Worm (Caenorhabditis elegans) whole organism, early embryonic: Measurements from ENCODE around the gene basl-1.

Source experiments
- B0310.2 ChIP-seq: sonication (generic microtip); optimal IDR thresholded peaks from 2 replicates; lab custom pipeline; 2016; ENCODE audit warnings: mild to moderate bottlenecking, missing genetic modification characterization, missing compliant biosample characterization
- F13C5.2 ChIP-seq: sonication (generic microtip); optimal IDR thresholded peaks from 2 replicates; lab custom pipeline; 2017; ENCODE audit warnings: mild to moderate bottlenecking, missing genetic modification characterization, inconsistent platforms, missing compliant biosample characterization
- aly-1 ChIP-seq: sonication (generic microtip); optimal IDR thresholded peaks from 2 replicates; lab custom pipeline; 2016; ENCODE audit warnings: missing genetic modification characterization, missing compliant biosample characterization
- ama-1 ChIP-seq: fragments of 150-350 bp; optimal IDR thresholded peaks from 2 replicates; lab custom pipeline; 2014
- ceh-13 ChIP-seq: fragments of 200-800 bp; sonication (Bioruptor generic); optimal IDR thresholded peaks from 2 replicates; lab custom pipeline; 2018; ENCODE audit warnings: mild to moderate bottlenecking, missing genetic modification characterization, missing compliant biosample characterization
- ceh-36 ChIP-seq: sonication (generic microtip); optimal IDR thresholded peaks from 2 replicates; lab custom pipeline; 2016; ENCODE audit warnings: missing genetic modification characterization, inconsistent platforms, missing compliant biosample characterization
- ets-7 ChIP-seq: sonication (generic microtip); optimal IDR thresholded peaks from 2 replicates; lab custom pipeline; 2016; ENCODE audit warnings: missing genotype, missing genetic modification characterization, missing compliant biosample characterization
- flt-1 ChIP-seq: fragments of 200-800 bp; sonication (Bioruptor generic); IDR thresholded peaks from 2 replicates; pipeline ENCODE4 v1.3.6; 2022; ENCODE audit warnings: missing genetic modification characterization, missing compliant biosample characterization
- hmbx-1 ChIP-seq: sonication (generic microtip); optimal IDR thresholded peaks from 2 replicates; lab custom pipeline; 2016; ENCODE audit warnings: mild to moderate bottlenecking, missing genetic modification characterization, missing compliant biosample characterization
- hmg-4 ChIP-seq: fragments of 200-800 bp; sonication (Bioruptor generic); optimal IDR thresholded peaks from 2 replicates; lab custom pipeline; 2018; ENCODE audit warnings: mild to moderate bottlenecking, missing genetic modification characterization, missing compliant biosample characterization
- hnd-1 ChIP-seq: sonication (generic microtip); optimal IDR thresholded peaks from 2 replicates; lab custom pipeline; 2016; ENCODE audit warnings: missing genetic modification characterization, missing compliant biosample characterization
- pes-1 ChIP-seq: fragments of 200-800 bp; sonication (Bioruptor generic); IDR thresholded peaks from 2 replicates; pipeline ENCODE4 v1.3.6; 2022; ENCODE audit warnings: missing genetic modification reagents, missing genetic modification characterization, missing compliant biosample characterization
- scrt-1 ChIP-seq: fragments of 200-800 bp; sonication (Bioruptor generic); IDR thresholded peaks from 2 replicates; pipeline ENCODE4 v1.3.6; 2022; ENCODE audit warnings: missing genetic modification characterization, missing compliant biosample characterization
- sea-1 ChIP-seq: fragments of 200-800 bp; sonication (Bioruptor generic); conservative IDR thresholded peaks from 2 replicates; pipeline ENCODE4 v1.3.6; 2022; ENCODE audit warnings: missing genetic modification characterization, missing compliant biosample characterization
- tbx-11 ChIP-seq: fragments of 200-800 bp; sonication (Bioruptor generic); IDR thresholded peaks from 2 replicates; pipeline ENCODE4 v1.3.6; 2022; ENCODE audit warnings: missing genetic modification characterization, missing compliant biosample characterization
- tbx-37 ChIP-seq: fragments of 200-800 bp; sonication (Bioruptor generic); conservative IDR thresholded peaks from 2 replicates; pipeline ENCODE4 v1.3.6; 2022; ENCODE audit warnings: missing genetic modification reagents, missing genetic modification characterization, missing compliant biosample characterization
- tra-4 ChIP-seq: sonication (generic microtip); optimal IDR thresholded peaks from 2 replicates; lab custom pipeline; 2017; ENCODE audit warnings: missing genetic modification characterization, missing compliant biosample characterization

The basl-1 gene

ce11 chrIII:5653692-5654105 lies 39.0 kb downstream of the basl-1 start:
- no peak for TF ChIP-seq ceh-13 (GFP tag; lab: Kevin White, UChicago)
- TF ChIP-seq pes-1 (GFP tag; lab: Robert Waterston, UW): 0 out of 2 replicates have a peak, but pooled peaks have one; percentile 29

ce11 chrIII:5656941-5657340 lies 42.2 kb downstream of the basl-1 start, which contains the start of gene sdz-21:
Gene sdz-21, minus strand, starts transcription at chrIII:5657041.
- no peak for TF ChIP-seq sea-1 (GFP tag; lab: Robert Waterston, UW)
- TF ChIP-seq ceh-13 (GFP tag; lab: Kevin White, UChicago): no peak
- no peak for TF ChIP-seq hmbx-1 (tag; lab: Kevin White, UChicago)
- no peak for TF ChIP-seq tra-4 (tag; lab: Kevin White, UChicago)
- no peak for TF ChIP-seq B0310.2
- no peak for TF ChIP-seq ets-7
- no peak for TF ChIP-seq aly-1 (tag; lab: Kevin White, UChicago)
- TF ChIP-seq pes-1 (GFP tag; lab: Robert Waterston, UW): no peak

- TF ChIP-seq hmbx-1 (tag; lab: Kevin White, UChicago) (no peak), tbx-37 (GFP tag; lab: Robert Waterston, UW) (no peak), pes-1 (GFP tag; lab: Robert Waterston, UW) (no peak), tbx-11 (GFP tag; lab: Robert Waterston, UW) (no peak), aly-1 (tag; lab: Kevin White, UChicago) (no peak), ceh-36 (no peak), tra-4 (tag; lab: Kevin White, UChicago) (no peak), ets-7 (no peak), ceh-13 (GFP tag; lab: Kevin White, UChicago) (no peak), flt-1 (GFP tag; lab: Robert Waterston, UW) (no peak), ama-1 (lab: Kevin White, UChicago) (no peak), scrt-1 (GFP tag; lab: Robert Waterston, UW) (no peak), sea-1 (GFP tag; lab: Robert Waterston, UW) (no peak), B0310.2 (no peak), hmg-4 (GFP tag; lab: Kevin White, UChicago) (no peak)
Observed at ce11 chrIII:5660976-5661375, 46.2 kb downstream of the basl-1 start, which contains the start of gene F54E7.6. Gene F54E7.6, minus strand, starts transcription at chrIII:5661085.

- no peak for TF ChIP-seq aly-1 (tag; lab: Kevin White, UChicago)
- no peak for TF ChIP-seq hmg-4 (GFP tag; lab: Kevin White, UChicago)
- no peak for TF ChIP-seq ets-7
- no peak for TF ChIP-seq ceh-36
- no peak for TF ChIP-seq hmbx-1 (tag; lab: Kevin White, UChicago)
- no peak for TF ChIP-seq hnd-1 (tag; lab: Kevin White, UChicago)
- TF ChIP-seq F13C5.2: no peak
- no peak for TF ChIP-seq tra-4 (tag; lab: Kevin White, UChicago)
- TF ChIP-seq B0310.2: no peak
- TF ChIP-seq sea-1 (GFP tag; lab: Robert Waterston, UW): no peak
- TF ChIP-seq pes-1 (GFP tag; lab: Robert Waterston, UW): no peak
- TF ChIP-seq ama-1 (lab: Kevin White, UChicago): no peak
- TF ChIP-seq tbx-11 (GFP tag; lab: Robert Waterston, UW): no peak
- TF ChIP-seq scrt-1 (GFP tag; lab: Robert Waterston, UW): no peak
- no peak for TF ChIP-seq tbx-37 (GFP tag; lab: Robert Waterston, UW)
- no peak for TF ChIP-seq ceh-13 (GFP tag; lab: Kevin White, UChicago)
- TF ChIP-seq flt-1 (GFP tag; lab: Robert Waterston, UW): no peak
Observed at ce11 chrIII:5663521-5663920, 48.8 kb downstream of the basl-1 start.

- no peak for TF ChIP-seq pes-1 (GFP tag; lab: Robert Waterston, UW)
- TF ChIP-seq tra-4 (tag; lab: Kevin White, UChicago): no peak
- no peak for TF ChIP-seq ets-7
- no peak for TF ChIP-seq tbx-11 (GFP tag; lab: Robert Waterston, UW)
- no peak for TF ChIP-seq scrt-1 (GFP tag; lab: Robert Waterston, UW)
- TF ChIP-seq sea-1 (GFP tag; lab: Robert Waterston, UW): no peak
- TF ChIP-seq ceh-36: no peak
- TF ChIP-seq hmg-4 (GFP tag; lab: Kevin White, UChicago): no peak
- TF ChIP-seq hmbx-1 (tag; lab: Kevin White, UChicago): no peak
- no peak for TF ChIP-seq flt-1 (GFP tag; lab: Robert Waterston, UW)
Observed at ce11 chrIII:5663933-5664332, 49.2 kb downstream of the basl-1 start, which contains the start of gene par-3. Gene par-3, plus strand, starts transcription at chrIII:5664233.

- TF ChIP-seq F13C5.2 (no peak), tbx-37 (GFP tag; lab: Robert Waterston, UW) (no peak), ama-1 (lab: Kevin White, UChicago) (no peak), tbx-11 (GFP tag; lab: Robert Waterston, UW) (no peak), pes-1 (GFP tag; lab: Robert Waterston, UW) (no peak), flt-1 (GFP tag; lab: Robert Waterston, UW) (no peak), scrt-1 (GFP tag; lab: Robert Waterston, UW) (no peak), hmbx-1 (tag; lab: Kevin White, UChicago) (no peak), B0310.2 (no peak), ceh-36 (no peak), hmg-4 (GFP tag; lab: Kevin White, UChicago) (no peak)
Observed at ce11 chrIII:5665278-5665677, 50.5 kb downstream of the basl-1 start.

ce11 chrIII:5665710-5666109 lies 51.0 kb downstream of the basl-1 start:
- TF ChIP-seq aly-1 (tag; lab: Kevin White, UChicago): no peak
- TF ChIP-seq ama-1 (lab: Kevin White, UChicago): no peak
- TF ChIP-seq ceh-13 (GFP tag; lab: Kevin White, UChicago): no peak
- TF ChIP-seq F13C5.2: no peak
- no peak for TF ChIP-seq tra-4 (tag; lab: Kevin White, UChicago)
- no peak for TF ChIP-seq hmbx-1 (tag; lab: Kevin White, UChicago)
- TF ChIP-seq hnd-1 (tag; lab: Kevin White, UChicago): no peak
- no peak for TF ChIP-seq B0310.2
- TF ChIP-seq tbx-37 (GFP tag; lab: Robert Waterston, UW): no peak
- TF ChIP-seq ceh-36: no peak
- TF ChIP-seq flt-1 (GFP tag; lab: Robert Waterston, UW): no peak
- no peak for TF ChIP-seq scrt-1 (GFP tag; lab: Robert Waterston, UW)
- TF ChIP-seq sea-1 (GFP tag; lab: Robert Waterston, UW): no peak
- TF ChIP-seq hmg-4 (GFP tag; lab: Kevin White, UChicago): no peak
- TF ChIP-seq tbx-11 (GFP tag; lab: Robert Waterston, UW): no peak
- no peak for TF ChIP-seq pes-1 (GFP tag; lab: Robert Waterston, UW)
- TF ChIP-seq ets-7: no peak
